Fruit fly (Drosophila melanogaster) whole organism, embryonic: ENCODE data around the gene CG7903.
A peak's percentile ranks its signal among the peaks of the same experiment; 100 is the strongest.

ENCODE experiments used
- Blimp-1 ChIP-seq: fragments of 200-800 bp; sonication (Bioruptor generic); optimal IDR thresholded peaks from 3 replicates; lab custom pipeline; 2018; ENCODE audit warnings: missing biosample characterization, missing genetic modification characterization, mild to moderate bottlenecking, moderate library complexity, missing genetic modification reagents
- CG10147 ChIP-seq: fragments of 200-800 bp; sonication (Bioruptor generic); optimal IDR thresholded peaks from 2 replicates; lab custom pipeline; 2019; ENCODE audit warnings: missing biosample characterization, mild to moderate bottlenecking, missing genetic modification characterization, moderate library complexity
- CG10979 ChIP-seq: fragments of 200-800 bp; sonication (Bioruptor generic); optimal IDR thresholded peaks from 2 replicates; lab custom pipeline; 2018; ENCODE audit warnings: missing biosample characterization, mild to moderate bottlenecking, missing genetic modification characterization, moderate library complexity
- CG11695 ChIP-seq: fragments of 200-800 bp; sonication (Bioruptor generic); IDR thresholded peaks from 3 replicates; pipeline ENCODE4 v1.3.6; 2022; ENCODE audit warnings: missing biosample characterization, missing genetic modification characterization
- CG12155 ChIP-seq: fragments of 200-800 bp; sonication (Bioruptor generic); optimal IDR thresholded peaks from 3 replicates; lab custom pipeline; 2016; ENCODE audit warnings: missing biosample characterization, missing genetic modification characterization
- CG12219 ChIP-seq: fragments of 200-800 bp; sonication (Bioruptor generic); optimal IDR thresholded peaks from 3 replicates; lab custom pipeline; 2018; ENCODE audit warnings: missing biosample characterization, mild to moderate bottlenecking, missing genetic modification characterization
- CG13296 ChIP-seq: fragments of 200-800 bp; sonication (Bioruptor generic); optimal IDR thresholded peaks from 3 replicates; lab custom pipeline; 2018; ENCODE audit warnings: missing biosample characterization, mild to moderate bottlenecking, missing genetic modification characterization
- CG14050 ChIP-seq: fragments of 200-800 bp; sonication (Bioruptor generic); IDR thresholded peaks from 3 replicates; pipeline ENCODE4 v1.3.6; 2022; ENCODE audit warnings: missing biosample characterization, missing genetic modification characterization
- CG15514 ChIP-seq: fragments of 200-800 bp; sonication (Bioruptor generic); optimal IDR thresholded peaks from 3 replicates; lab custom pipeline; 2017; ENCODE audit warnings: missing biosample characterization, missing genetic modification characterization, mild to moderate bottlenecking, moderate library complexity, missing genetic modification reagents
- CG17186 ChIP-seq: fragments of 200-800 bp; sonication (Bioruptor generic); optimal IDR thresholded peaks from 3 replicates; lab custom pipeline; 2017; ENCODE audit warnings: missing biosample characterization, missing genetic modification reagents, missing genetic modification characterization
- CG18262 ChIP-seq: fragments of 200-800 bp; optimal IDR thresholded peaks from 3 replicates; lab custom pipeline; 2019; ENCODE audit warnings: missing biosample characterization, mild to moderate bottlenecking, missing genetic modification characterization, moderate library complexity
- CG33213 ChIP-seq: fragments of 200-800 bp; sonication (Bioruptor generic); optimal IDR thresholded peaks from 3 replicates; lab custom pipeline; 2016; ENCODE audit warnings: missing biosample characterization, missing genetic modification characterization
- CG4707 ChIP-seq: fragments of 200-800 bp; sonication (Bioruptor generic); optimal IDR thresholded peaks from 2 replicates; lab custom pipeline; 2018; ENCODE audit warnings: missing biosample characterization, mild to moderate bottlenecking, missing genetic modification characterization, moderate library complexity
- CG9876 ChIP-seq: fragments of 200-800 bp; sonication (Bioruptor generic); optimal IDR thresholded peaks from 2 replicates; lab custom pipeline; 2016; ENCODE audit warnings: missing biosample characterization, missing genetic modification characterization
- CrebB ChIP-seq: fragments of 200-800 bp; sonication (Bioruptor generic); optimal IDR thresholded peaks from 3 replicates; lab custom pipeline; 2018; ENCODE audit warnings: missing biosample characterization, mild to moderate bottlenecking, missing genetic modification characterization
- Dip3 ChIP-seq: fragments of 200-800 bp; sonication (Bioruptor generic); optimal IDR thresholded peaks from 3 replicates; lab custom pipeline; 2016; ENCODE audit warnings: missing biosample characterization, missing genetic modification characterization
- Dref ChIP-seq: fragments of 200-800 bp; sonication (Bioruptor generic); IDR thresholded peaks from 2 replicates; pipeline ENCODE4 v1.3.6; 2022; ENCODE audit warnings: missing biosample characterization, missing genetic modification characterization
- Drgx ChIP-seq: fragments of 200-800 bp; sonication (Bioruptor generic); IDR thresholded peaks from 2 replicates; pipeline ENCODE4 v1.3.6; 2022; ENCODE audit warnings: missing biosample characterization, missing genetic modification characterization
- E2f1 ChIP-seq: fragments of 200-800 bp; sonication (Bioruptor generic); IDR thresholded peaks from 2 replicates; pipeline ENCODE4 v1.3.6; 2022; ENCODE audit warnings: missing biosample characterization, missing genetic modification characterization
- E2f2 ChIP-seq: fragments of 200-800 bp; sonication (Bioruptor generic); IDR thresholded peaks from 2 replicates; pipeline ENCODE4 v1.3.6; 2022; ENCODE audit warnings: missing biosample characterization, missing genetic modification characterization
- Eip74EF ChIP-seq, 2 experiments: fragments of 200-800 bp in 1 of 2; fragments of >200 bp in 1 of 2; sonication (Bioruptor generic) in 1 of 2; optimal IDR thresholded peaks; 2 replicates each; lab custom pipeline; 2017 to 2019; ENCODE audit warnings: missing biosample characterization in 2 of 2, missing genetic modification characterization in 2 of 2, mild to moderate bottlenecking in 1 of 2, moderate library complexity in 1 of 2
- GATAe ChIP-seq: fragments of 200-800 bp; sonication (Bioruptor generic); conservative IDR thresholded peaks from 2 replicates; pipeline ENCODE4 v1.3.6; 2022; ENCODE audit warnings: missing biosample characterization, missing genetic modification characterization
- HHEX ChIP-seq: fragments of 200-800 bp; sonication (Bioruptor generic); optimal IDR thresholded peaks from 3 replicates; lab custom pipeline; 2017; ENCODE audit warnings: missing biosample characterization, mild to moderate bottlenecking, missing genetic modification characterization, missing genetic modification reagents
- Kr ChIP-seq: fragments of 200-800 bp; sonication (Bioruptor generic); optimal IDR thresholded peaks from 2 replicates; lab custom pipeline; 2017; ENCODE audit warnings: missing biosample characterization, mild to moderate bottlenecking, missing genetic modification characterization
- MESR4 ChIP-seq: fragments of 200-800 bp; sonication (Bioruptor generic); optimal IDR thresholded peaks from 2 replicates; lab custom pipeline; 2018; ENCODE audit warnings: missing biosample characterization, mild to moderate bottlenecking, missing genetic modification characterization, moderate library complexity
- PHDP ChIP-seq: fragments of 200-800 bp; sonication (Bioruptor generic); optimal IDR thresholded peaks from 3 replicates; lab custom pipeline; 2018; ENCODE audit warnings: missing biosample characterization, mild to moderate bottlenecking, missing genetic modification characterization, moderate library complexity
- Xbp1 ChIP-seq: fragments of 200-800 bp; sonication (Bioruptor generic); optimal IDR thresholded peaks from 3 replicates; lab custom pipeline; 2016; ENCODE audit warnings: missing biosample characterization, mild to moderate bottlenecking, missing genetic modification characterization
- YL-1 ChIP-seq: fragments of 200-800 bp; sonication (Bioruptor generic); optimal IDR thresholded peaks from 3 replicates; lab custom pipeline; 2017; ENCODE audit warnings: missing biosample characterization, mild to moderate bottlenecking, missing genetic modification characterization
- bsh ChIP-seq, 2 experiments: fragments of 200-800 bp; sonication (Bioruptor generic); optimal IDR thresholded peaks; 2 replicates each; lab custom pipeline; 2017 to 2018; ENCODE audit warnings: mild to moderate bottlenecking in 2 of 2, missing biosample characterization in 2 of 2, missing genetic modification characterization in 2 of 2, moderate library complexity in 1 of 2
- cad ChIP-seq: fragments of >200 bp; optimal IDR thresholded peaks from 2 replicates; lab custom pipeline; 2017; ENCODE audit warnings: missing biosample characterization, missing genetic modification characterization
- cg ChIP-seq: fragments of 200-800 bp; sonication (Bioruptor generic); optimal IDR thresholded peaks from 3 replicates; lab custom pipeline; 2019; ENCODE audit warnings: missing biosample characterization, mild to moderate bottlenecking, missing genetic modification characterization, moderate library complexity
- chif ChIP-seq, 2 experiments: fragments of 200-800 bp; sonication (Bioruptor generic); optimal IDR thresholded peaks; 3 replicates each; lab custom pipeline; 2016; ENCODE audit warnings: missing biosample characterization in 2 of 2, missing genetic modification characterization in 2 of 2
- fu2 ChIP-seq: fragments of 200-800 bp; sonication (Bioruptor generic); optimal IDR thresholded peaks from 2 replicates; lab custom pipeline; 2016; ENCODE audit warnings: missing biosample characterization, missing genetic modification characterization
- gfzf ChIP-seq: fragments of 200-800 bp; sonication (Bioruptor generic); optimal IDR thresholded peaks from 2 replicates; lab custom pipeline; 2016; ENCODE audit warnings: missing biosample characterization, mild to moderate bottlenecking, missing genetic modification characterization, moderate library complexity
- lmd ChIP-seq: fragments of 200-800 bp; sonication (Bioruptor generic); IDR thresholded peaks from 2 replicates; pipeline ENCODE4 v1.3.6; 2022; ENCODE audit warnings: missing biosample characterization, missing genetic modification characterization
- lola ChIP-seq, 3 experiments: fragments of >200 bp in 2 of 3; fragments of 200-800 bp in 1 of 3; sonication (Bioruptor generic) in 1 of 3; optimal IDR thresholded peaks; 2 replicates each; lab custom pipeline; 2017 to 2019; ENCODE audit warnings: missing biosample characterization in 3 of 3, missing genetic modification characterization in 3 of 3, mild to moderate bottlenecking in 1 of 3, moderate library complexity in 1 of 3
- maf-S ChIP-seq: fragments of 200-800 bp; sonication (Bioruptor generic); optimal IDR thresholded peaks from 2 replicates; lab custom pipeline; 2016; ENCODE audit warnings: missing biosample characterization, missing genetic modification characterization
- nerfin-1 ChIP-seq: fragments of 200-800 bp; sonication (Bioruptor generic); optimal IDR thresholded peaks from 3 replicates; lab custom pipeline; 2019; ENCODE audit warnings: missing biosample characterization, mild to moderate bottlenecking, missing genetic modification characterization, moderate library complexity
- nerfin-2 ChIP-seq: fragments of 200-800 bp; sonication (Bioruptor generic); IDR thresholded peaks from 2 replicates; pipeline ENCODE4 v1.3.6; 2022; ENCODE audit warnings: missing biosample characterization, missing genetic modification characterization; ENCODE audit not compliant: partially characterized antibody
- nmo ChIP-seq: fragments of 200-800 bp; sonication (Bioruptor generic); optimal IDR thresholded peaks from 2 replicates; lab custom pipeline; 2018; ENCODE audit warnings: missing biosample characterization, mild to moderate bottlenecking, missing genetic modification characterization, moderate library complexity
- pzg ChIP-seq: fragments of 200-800 bp; sonication (Bioruptor generic); optimal IDR thresholded peaks from 3 replicates; lab custom pipeline; 2018; ENCODE audit warnings: missing biosample characterization, mild to moderate bottlenecking, missing genetic modification characterization, moderate library complexity
- rib ChIP-seq: fragments of 200-800 bp; sonication (Bioruptor generic); IDR thresholded peaks from 2 replicates; pipeline ENCODE4 v1.3.6; 2022; ENCODE audit warnings: missing biosample characterization, missing genetic modification characterization
- sqz ChIP-seq: fragments of 200-800 bp; sonication (Bioruptor generic); optimal IDR thresholded peaks from 3 replicates; lab custom pipeline; 2018; ENCODE audit warnings: missing biosample characterization, mild to moderate bottlenecking, missing genetic modification characterization
- tin ChIP-seq: fragments of 200-800 bp; sonication (Bioruptor generic); optimal IDR thresholded peaks from 3 replicates; lab custom pipeline; 2016; ENCODE audit warnings: missing biosample characterization, missing genetic modification characterization
- tll ChIP-seq, 2 experiments: fragments of 200-800 bp in 1 of 2; fragments of >200 bp in 1 of 2; sonication (Bioruptor generic) in 1 of 2; optimal IDR thresholded peaks; 2 replicates each; lab custom pipeline; 2017 to 2019; ENCODE audit warnings: missing biosample characterization in 2 of 2, missing genetic modification characterization in 2 of 2, mild to moderate bottlenecking in 1 of 2, moderate library complexity in 1 of 2
- tx ChIP-seq: fragments of 200-800 bp; sonication (Bioruptor generic); optimal IDR thresholded peaks from 2 replicates; lab custom pipeline; 2016; ENCODE audit warnings: missing biosample characterization, missing genetic modification characterization
- zf30C ChIP-seq: fragments of 200-800 bp; sonication (Bioruptor generic); optimal IDR thresholded peaks from 3 replicates; lab custom pipeline; 2018; ENCODE audit warnings: missing biosample characterization, mild to moderate bottlenecking, missing genetic modification characterization

Gene CG7903

DNA sequence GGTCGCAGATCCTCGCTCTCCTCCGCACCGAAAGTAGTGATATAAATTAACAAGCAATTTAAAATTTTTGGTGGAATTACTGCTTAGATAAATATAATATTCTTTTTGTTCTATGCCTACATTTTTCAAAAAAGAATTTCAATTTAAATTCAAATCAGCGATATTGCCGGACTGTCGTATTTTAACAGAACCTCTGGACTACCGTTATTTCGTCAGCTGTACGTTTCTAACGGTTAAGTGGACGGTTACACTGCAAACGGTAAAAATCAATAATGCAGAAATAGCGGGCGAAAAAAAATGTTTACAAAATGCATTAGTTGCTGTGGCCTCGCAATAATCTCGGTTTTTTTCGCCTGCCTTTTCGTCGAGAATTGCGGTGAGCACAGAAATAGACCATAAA lies 5.3 kb upstream of the CG7903 start, which contains the start of gene Tace (continued):
- peak; percentile 5 for TF ChIP-seq YL-1 (GFP tag; lab: Kevin White, UChicago)
- peak; percentile 7 for TF ChIP-seq zf30C
- peak; percentile 39 for TF ChIP-seq MESR4 (GFP tag; lab: Kevin White, UChicago)
- no peak for TF ChIP-seq cad
- peak; percentile 30 for TF ChIP-seq nerfin-1 (tag; lab: Kevin White, UChicago)
- peak; percentile 44 for TF ChIP-seq pzg
- TF ChIP-seq gfzf = peak; percentile 67
- TF ChIP-seq, all 482 proteins: peak for 20

DNA sequence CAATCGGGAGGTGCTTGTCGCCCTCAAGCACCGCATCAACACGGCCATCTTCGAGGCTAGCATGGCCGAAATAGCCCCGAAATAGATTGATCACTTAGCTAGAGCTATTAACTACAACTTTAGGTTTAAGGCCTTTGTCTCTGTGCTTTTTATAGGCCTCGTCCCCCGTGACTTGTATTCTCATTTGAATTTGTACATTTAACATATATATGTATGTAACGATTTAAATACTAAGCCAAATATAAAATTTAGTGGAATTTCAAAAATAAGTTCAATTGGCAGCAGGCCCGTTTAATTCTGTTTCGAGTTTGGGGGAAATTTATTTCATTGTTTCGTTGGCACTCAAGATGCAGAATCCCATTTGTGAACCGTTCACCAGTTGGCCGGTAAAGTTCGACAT lies 4.5 kb upstream of the CG7903 start, which contains the start of gene CG34298:
TSS of gene CG34298 (plus strand) at position 301 of the 400 bp plus-strand sequence.
- no peak for TF ChIP-seq CG10147
- TF ChIP-seq Drgx (GFP tag; lab: Robert Waterston, UW) = no peak
- TF ChIP-seq nerfin-2 = no peak
- no peak for TF ChIP-seq bsh (GFP tag; optimal IDR thresholded peaks at IDR 0.05; lab: Kevin White, UChicago)
- TF ChIP-seq lmd (GFP tag; lab: Robert Waterston, UW) = no peak
- no peak for TF ChIP-seq Blimp-1
- no peak for TF ChIP-seq cg (GFP tag; lab: Kevin White, UChicago)
- TF ChIP-seq lola (GFP tag; optimal IDR thresholded peaks at IDR 0.05; lab: Kevin White, UChicago) = no peak

DNA sequence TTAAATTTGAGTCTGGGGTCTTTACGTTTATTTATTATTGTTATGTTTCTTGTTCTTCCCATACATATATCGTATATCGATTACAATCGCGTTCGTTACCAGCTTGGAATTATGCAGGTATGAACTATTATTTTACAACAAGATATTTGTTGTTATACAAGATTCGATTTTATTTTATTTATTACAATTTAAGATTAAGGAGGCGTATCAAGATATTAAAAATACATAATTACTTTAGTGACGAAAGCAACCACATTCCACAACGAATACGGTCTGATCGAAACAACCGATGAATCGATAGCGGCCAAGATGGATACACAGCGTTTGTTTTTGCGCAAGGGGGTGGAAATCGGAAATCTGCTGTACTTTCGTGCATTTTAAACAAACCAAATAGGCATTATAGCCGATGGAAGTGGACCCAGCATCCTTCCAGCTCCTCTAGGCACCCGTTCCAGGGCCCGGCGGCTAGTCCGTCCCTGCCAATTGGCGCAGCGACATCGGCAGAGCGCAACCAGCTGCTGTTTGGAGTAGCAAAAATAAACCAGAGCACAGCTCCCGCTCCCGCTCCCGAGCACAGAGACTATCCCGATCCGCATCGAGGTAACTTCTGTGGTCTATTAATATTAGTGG lies 2.7 kb upstream of the CG7903 start, which contains the start of the genes CG15525 and CG11504:
TSS of gene CG15525 (minus strand) at position 70 of the 630 bp plus-strand sequence.
TSS of gene CG11504 (plus strand) at position 294 of the 630 bp plus-strand sequence.
- TF ChIP-seq Eip74EF (GFP tag; optimal IDR thresholded peaks at IDR 0.05; lab: Kevin White, UChicago) = no peak
- TF ChIP-seq rib = no peak
- TF ChIP-seq CG17186 (GFP tag; lab: Kevin White, UChicago) = peak; percentile 71
- TF ChIP-seq E2f1 (GFP tag; lab: Robert Waterston, UW) = peak; percentile 56
- TF ChIP-seq CG9876 (GFP tag; lab: Kevin White, UChicago) = no peak
- TF ChIP-seq Kr (GFP tag; lab: Kevin White, UChicago) = no peak
- TF ChIP-seq Dip3 = peak; percentile 72
- peak; percentile 56 for TF ChIP-seq tx (GFP tag; lab: Kevin White, UChicago)
- peak; percentile 62 for TF ChIP-seq nmo (GFP tag; lab: Kevin White, UChicago)
- no peak for TF ChIP-seq CG18262 (tag; lab: Kevin White, UChicago)
- TF ChIP-seq CG13296 (GFP tag; lab: Kevin White, UChicago) = no peak
- TF ChIP-seq Xbp1 (GFP tag; lab: Kevin White, UChicago) = peak; percentile 72
- no peak for TF ChIP-seq PHDP
- TF ChIP-seq CG15514 (GFP tag; lab: Kevin White, UChicago) = peak; percentile 57
- TF ChIP-seq GATAe (GFP tag; lab: Robert Waterston, UW) = no peak
- TF ChIP-seq Dref (GFP tag; lab: Robert Waterston, UW) = peak; percentile 90
- TF ChIP-seq maf-S (GFP tag; lab: Kevin White, UChicago) = no peak
- no peak for TF ChIP-seq CG4707 (GFP tag; lab: Kevin White, UChicago)
- peak; percentile 55 for TF ChIP-seq CG12155
- TF ChIP-seq tll (GFP tag; optimal IDR thresholded peaks at IDR 0.05; lab: Kevin White, UChicago) = no peak
- TF ChIP-seq HHEX = no peak
- no peak for TF ChIP-seq CrebB (tag; lab: Kevin White, UChicago)
- peak; percentile 22 for TF ChIP-seq CG10979 (tag; lab: Kevin White, UChicago)
- no peak for TF ChIP-seq sqz (GFP tag; lab: Kevin White, UChicago)
- peak; percentile 41 for TF ChIP-seq fu2 (GFP tag; lab: Kevin White, UChicago)
- peak in 1 of 2 experiments; percentile 42 for TF ChIP-seq chif (GFP tag; optimal IDR thresholded peaks at IDR 0.05; lab: Kevin White, UChicago)
- peak; percentile 41 for TF ChIP-seq tin (GFP tag; lab: Kevin White, UChicago)
- no peak for TF ChIP-seq CG33213 (GFP tag; lab: Kevin White, UChicago)
- TF ChIP-seq CG14050 (GFP tag; lab: Robert Waterston, UW) = no peak
- no peak for TF ChIP-seq CG12219 (GFP tag; lab: Kevin White, UChicago)
- no peak for TF ChIP-seq CG11695
- peak; percentile 50 for TF ChIP-seq E2f2 (GFP tag; lab: Robert Waterston, UW)
